Fruit fly (Drosophila melanogaster): ENCODE data around the gene CG1662.

Gene CG1662

dm6 chrX:13373239-13374153 lies 13.9 kb upstream of the CG1662 start (continued):
- TF ChIP-seq her (GFP tag; optimal IDR thresholded peaks at IDR 0.05) (no peak), Taf1 (GFP tag; IDR thresholded peaks at IDR 0.05) (peak; percentile 70), org-1 (GFP tag; optimal IDR thresholded peaks at IDR 0.05) (peak; percentile 68), NfI (GFP tag; optimal IDR thresholded peaks at IDR 0.05) (peak; percentile 75), Nf-YB (GFP tag; optimal IDR thresholded peaks at IDR 0.05) (peak; percentile 72), mld (GFP tag; IDR thresholded peaks at IDR 0.05; ENCODE audit: partially characterized antibody) (no peak), CG10565 (GFP tag; optimal IDR thresholded peaks at IDR 0.05) (peak; percentile 13), Dfd (GFP tag; optimal IDR thresholded peaks at IDR 0.05) (no peak), ssp (GFP tag; IDR thresholded peaks at IDR 0.05) (peak; percentile 64), CG12391 (tag; optimal IDR thresholded peaks at IDR 0.05) (peak; percentile 93), NC2α (GFP tag; optimal IDR thresholded peaks at IDR 0.05) (no peak), Dref (GFP tag; IDR thresholded peaks at IDR 0.05) (no peak), disco-r (GFP tag; optimal IDR thresholded peaks at IDR 0.05) (no peak), HmgD (GFP tag; optimal IDR thresholded peaks at IDR 0.05) (no peak), D19A (tag; optimal IDR thresholded peaks at IDR 0.05) (peak; percentile 80), CG31224 (GFP tag; IDR thresholded peaks at IDR 0.05) (peak; percentile 69), B-H2 (GFP tag; optimal IDR thresholded peaks at IDR 0.05) (peak; percentile 42), ro (GFP tag; IDR thresholded peaks at IDR 0.05) (no peak), fu2 (GFP tag; optimal IDR thresholded peaks at IDR 0.05) (no peak), hth (optimal IDR thresholded peaks at IDR 0.05) (no peak), Sry-δ (GFP tag; optimal IDR thresholded peaks at IDR 0.05) (no peak), CG11247 (GFP tag; IDR thresholded peaks at IDR 0.05) (peak; percentile 65), nerfin-1 (tag; optimal IDR thresholded peaks at IDR 0.05) (peak; percentile 34), schlank (tag; optimal IDR thresholded peaks at IDR 0.05) (no peak), CG18764 (GFP tag; optimal IDR thresholded peaks at IDR 0.05) (peak; percentile 72), salm (tag; optimal IDR thresholded peaks at IDR 0.05) (peak; percentile 79), E2f1 (GFP tag; IDR thresholded peaks at IDR 0.05) (peak; percentile 81), Abd-B (GFP tag; optimal IDR thresholded peaks at IDR 0.05) (peak; percentile 74), CG17568 (GFP tag; optimal IDR thresholded peaks at IDR 0.05) (peak; percentile 84), Mrtf (GFP tag; IDR thresholded peaks at IDR 0.05) (peak; percentile 56; the same call in 1 of the 3 replicates), CG2712 (tag; optimal IDR thresholded peaks at IDR 0.05) (peak; percentile 90), CG6813 (GFP tag; optimal IDR thresholded peaks at IDR 0.05) (peak; percentile 76), fd3F (GFP tag; optimal IDR thresholded peaks at IDR 0.05) (peak; percentile 74), CG31365 (tag; optimal IDR thresholded peaks at IDR 0.05) (peak; percentile 40), CG6791 (GFP tag; IDR thresholded peaks at IDR 0.05; ENCODE audit: partially characterized antibody) (no peak), CrebB (tag; optimal IDR thresholded peaks at IDR 0.05) (peak; percentile 71), CG17912 (GFP tag; optimal IDR thresholded peaks at IDR 0.05) (no peak), shn (GFP tag; optimal IDR thresholded peaks at IDR 0.05) (no peak), grau (tag; optimal IDR thresholded peaks at IDR 0.05) (peak; percentile 88), kay (GFP tag; optimal IDR thresholded peaks at IDR 0.05) (no peak), CG16813 (GFP tag; IDR thresholded peaks at IDR 0.05; ENCODE audit: partially characterized antibody) (no peak), CG15601 (tag; optimal IDR thresholded peaks at IDR 0.05) (peak; percentile 42), CG17802 (tag; optimal IDR thresholded peaks at IDR 0.05) (peak; percentile 51), Hand (GFP tag; optimal IDR thresholded peaks at IDR 0.05) (peak; percentile 67), CG3726 (GFP tag; IDR thresholded peaks at IDR 0.05) (peak; percentile 72; the same call in 1 of the 3 replicates), CG9609 (GFP tag; optimal IDR thresholded peaks at IDR 0.05) (peak; percentile 34), dati (GFP tag; IDR thresholded peaks at IDR 0.05) (0 out of 2 replicates have a peak, but pooled peaks have one; percentile 2), CG1792 (GFP tag; optimal IDR thresholded peaks at IDR 0.05) (peak; percentile 7), pros (GFP tag; optimal IDR thresholded peaks at IDR 0.05) (peak; percentile 62)

All from whole organism, embryonic.